Worm (Caenorhabditis elegans) whole organism, midembryonic: ENCODE results near the gene F14H12.7.

Experiments used
- cog-1 ChIP-seq: sonication (generic microtip); optimal IDR thresholded peaks from 2 replicates; lab custom pipeline; 2016; ENCODE audit warnings: missing genetic modification characterization, missing compliant biosample characterization
- med-1 ChIP-seq: sonication (generic microtip); optimal IDR thresholded peaks from 2 replicates; lab custom pipeline; 2017; ENCODE audit warnings: missing genetic modification characterization, mild to moderate bottlenecking, missing compliant biosample characterization, antibody characterized with exemption, missing genetic modification reagents; ENCODE audit not compliant: insufficient read depth
- tab-1 ChIP-seq: fragments of 200-800 bp; sonication (Bioruptor generic); IDR thresholded peaks from 2 replicates; pipeline ENCODE4 v1.3.6; 2022; ENCODE audit warnings: missing genetic modification characterization, missing compliant biosample characterization

ce11 chrX:4350198-4350597 lies 12.2 kb downstream of the F14H12.7 start, which contains the start of gene F14H12.2:
- TF ChIP-seq cog-1 (tag; lab: Kevin White, UChicago), result no peak
- no peak for TF ChIP-seq med-1 (GFP tag; lab: Kevin White, UChicago)
- no peak for TF ChIP-seq tab-1 (GFP tag; lab: Robert Waterston, UW)
